Fruit fly (Drosophila melanogaster) whole organism, embryonic: ENCODE data around the gene CG13367.

Source experiments
- Atf-2 ChIP-seq: fragments of 200-800 bp; sonication (Bioruptor generic); optimal IDR thresholded peaks from 2 replicates; lab custom pipeline; 2016; ENCODE audit warnings: missing biosample characterization, missing genetic modification characterization
- Atf6 ChIP-seq: fragments of 200-800 bp; sonication (Bioruptor generic); IDR thresholded peaks from 2 replicates; pipeline ENCODE4 v1.3.6; 2022; ENCODE audit warnings: missing biosample characterization, missing genetic modification characterization
- CG10321 ChIP-seq: fragments of 200-800 bp; sonication (Bioruptor generic); IDR thresholded peaks from 2 replicates; pipeline ENCODE4 v1.3.6; 2022; ENCODE audit warnings: missing biosample characterization, missing genetic modification characterization
- CG11504 ChIP-seq: fragments of 200-800 bp; sonication (Bioruptor generic); optimal IDR thresholded peaks from 3 replicates; lab custom pipeline; 2019; ENCODE audit warnings: missing biosample characterization, mild to moderate bottlenecking, missing genetic modification characterization, moderate library complexity
- CG12219 ChIP-seq: fragments of 200-800 bp; sonication (Bioruptor generic); optimal IDR thresholded peaks from 3 replicates; lab custom pipeline; 2018; ENCODE audit warnings: missing biosample characterization, mild to moderate bottlenecking, missing genetic modification characterization
- CG12659 ChIP-seq: fragments of 200-800 bp; sonication (Bioruptor generic); optimal IDR thresholded peaks from 3 replicates; lab custom pipeline; 2017; ENCODE audit warnings: mild to moderate bottlenecking, missing biosample characterization, missing genetic modification reagents, missing genetic modification characterization
- CG13287 ChIP-seq: fragments of 200-800 bp; sonication (Bioruptor generic); IDR thresholded peaks from 2 replicates; pipeline ENCODE4 v1.3.6; 2022; ENCODE audit warnings: missing biosample characterization, missing genetic modification characterization; ENCODE audit not compliant: partially characterized antibody
- CG14014 ChIP-seq: fragments of 200-800 bp; sonication (Bioruptor generic); IDR thresholded peaks from 2 replicates; pipeline ENCODE4 v1.3.6; 2022; ENCODE audit warnings: missing biosample characterization, missing genetic modification characterization
- CG14965 ChIP-seq: fragments of 200-800 bp; sonication (Bioruptor generic); optimal IDR thresholded peaks from 2 replicates; lab custom pipeline; 2016; ENCODE audit warnings: missing biosample characterization, missing genetic modification characterization, borderline replicate concordance
- CG1602 ChIP-seq: fragments of 200-800 bp; sonication (Bioruptor generic); optimal IDR thresholded peaks from 3 replicates; lab custom pipeline; 2016; ENCODE audit warnings: missing biosample characterization, missing genetic modification characterization
- CG2120 ChIP-seq: fragments of 200-800 bp; sonication (Bioruptor generic); optimal IDR thresholded peaks from 3 replicates; lab custom pipeline; 2016; ENCODE audit warnings: missing biosample characterization, missing genetic modification characterization
- CG2875 ChIP-seq: fragments of 200-800 bp; sonication (Bioruptor generic); optimal IDR thresholded peaks from 2 replicates; lab custom pipeline; 2017; ENCODE audit warnings: missing biosample characterization, mild to moderate bottlenecking, missing genetic modification characterization, missing genetic modification reagents
- CG3995 ChIP-seq: fragments of 200-800 bp; sonication (Bioruptor generic); optimal IDR thresholded peaks from 3 replicates; lab custom pipeline; 2016; ENCODE audit warnings: missing biosample characterization, missing genetic modification characterization
- CG42726 ChIP-seq: fragments of 200-800 bp; sonication (Bioruptor generic); IDR thresholded peaks from 2 replicates; pipeline ENCODE4 v1.3.6; 2022; ENCODE audit warnings: missing biosample characterization, missing genetic modification characterization; ENCODE audit not compliant: partially characterized antibody
- CG5953 ChIP-seq: fragments of 200-800 bp; sonication (Bioruptor generic); IDR thresholded peaks from 2 replicates; pipeline ENCODE4 v1.3.6; 2022; ENCODE audit warnings: missing biosample characterization, missing genetic modification characterization
- CG6254 ChIP-seq: fragments of 200-800 bp; sonication (Bioruptor generic); optimal IDR thresholded peaks from 3 replicates; lab custom pipeline; 2017; ENCODE audit warnings: mild to moderate bottlenecking, missing biosample characterization, missing genetic modification reagents, missing genetic modification characterization
- CG6765 ChIP-seq: fragments of 200-800 bp; sonication (Bioruptor generic); optimal IDR thresholded peaks from 3 replicates; lab custom pipeline; 2017; ENCODE audit warnings: missing biosample characterization, mild to moderate bottlenecking, missing genetic modification characterization
- CG7372 ChIP-seq: fragments of 200-800 bp; sonication (Bioruptor generic); IDR thresholded peaks from 2 replicates; pipeline ENCODE4 v1.3.6; 2022; ENCODE audit warnings: missing biosample characterization, missing genetic modification characterization
- CG9876 ChIP-seq: fragments of 200-800 bp; sonication (Bioruptor generic); optimal IDR thresholded peaks from 2 replicates; lab custom pipeline; 2016; ENCODE audit warnings: missing biosample characterization, missing genetic modification characterization
- Dbx ChIP-seq: fragments of 200-800 bp; sonication (Bioruptor generic); IDR thresholded peaks from 3 replicates; pipeline ENCODE4 v1.3.6; 2022; ENCODE audit warnings: missing biosample characterization, missing genetic modification characterization
- Deaf1 ChIP-seq: fragments of 200-800 bp; optimal IDR thresholded peaks from 3 replicates; lab custom pipeline; 2019; ENCODE audit warnings: missing biosample characterization, mild to moderate bottlenecking, missing genetic modification characterization, moderate library complexity
- E2f1 ChIP-seq: fragments of 200-800 bp; sonication (Bioruptor generic); IDR thresholded peaks from 2 replicates; pipeline ENCODE4 v1.3.6; 2022; ENCODE audit warnings: missing biosample characterization, missing genetic modification characterization
- Hsf ChIP-seq: fragments of 200-800 bp; sonication (Bioruptor generic); optimal IDR thresholded peaks from 3 replicates; lab custom pipeline; 2016; ENCODE audit warnings: missing biosample characterization, missing genetic modification characterization
- Rx ChIP-seq: fragments of 200-800 bp; sonication (Bioruptor generic); IDR thresholded peaks from 2 replicates; pipeline ENCODE4 v1.3.6; 2022; ENCODE audit warnings: missing biosample characterization, missing genetic modification characterization
- TFAM ChIP-seq: fragments of 200-800 bp; sonication (Bioruptor generic); optimal IDR thresholded peaks from 2 replicates; lab custom pipeline; 2017; ENCODE audit warnings: missing biosample characterization, missing genetic modification characterization, inconsistent platforms
- Tbp ChIP-seq: fragments of >200 bp; optimal IDR thresholded peaks from 2 replicates; lab custom pipeline; 2018; ENCODE audit warnings: missing biosample characterization, missing genetic modification characterization
- ap ChIP-seq: fragments of 200-800 bp; sonication (Bioruptor generic); IDR thresholded peaks from 2 replicates; pipeline ENCODE4 v1.3.6; 2022; ENCODE audit warnings: missing biosample characterization, missing genetic modification characterization
- cas ChIP-seq: fragments of 200-800 bp; sonication (Bioruptor generic); IDR thresholded peaks from 2 replicates; pipeline ENCODE4 v1.3.6; 2022; ENCODE audit warnings: missing biosample characterization, missing genetic modification characterization
- dpn ChIP-seq, 2 experiments: fragments of 200-800 bp; sonication (Bioruptor generic); optimal IDR thresholded peaks; 3 replicates each; lab custom pipeline; 2016; ENCODE audit warnings: missing biosample characterization in 2 of 2, missing genetic modification characterization in 2 of 2
- fd3F ChIP-seq: fragments of 200-800 bp; sonication (Bioruptor generic); optimal IDR thresholded peaks from 2 replicates; lab custom pipeline; 2018; ENCODE audit warnings: missing biosample characterization, mild to moderate bottlenecking, missing genetic modification characterization, moderate library complexity
- gsb ChIP-seq: fragments of 200-800 bp; sonication (Bioruptor generic); IDR thresholded peaks from 2 replicates; pipeline ENCODE4 v1.3.6; 2022; ENCODE audit warnings: missing biosample characterization, missing genetic modification characterization
- ham ChIP-seq: fragments of 200-800 bp; sonication (Bioruptor generic); IDR thresholded peaks from 2 replicates; pipeline ENCODE4 v1.3.6; 2022; ENCODE audit warnings: missing biosample characterization, missing genetic modification characterization
- hkb ChIP-seq, 2 experiments: fragments of 200-800 bp in 1 of 2; fragments of >200 bp in 1 of 2; sonication (Bioruptor generic) in 1 of 2; IDR thresholded peaks in 1 of 2; optimal IDR thresholded peaks in 1 of 2; 2 replicates each; pipeline versions ENCODE4 v1.3.6 to Lab custom; 2017 to 2022; ENCODE audit warnings: missing biosample characterization in 1 of 2, missing genetic modification characterization in 1 of 2
- ind ChIP-seq: fragments of 200-800 bp; sonication (Bioruptor generic); optimal IDR thresholded peaks from 3 replicates; lab custom pipeline; 2016; ENCODE audit warnings: missing biosample characterization, missing genetic modification characterization
- knrl ChIP-seq: fragments of 200-800 bp; sonication (Bioruptor generic); IDR thresholded peaks from 3 replicates; pipeline ENCODE4 v1.3.6; 2022; ENCODE audit warnings: missing biosample characterization, missing genetic modification characterization; ENCODE audit not compliant: partially characterized antibody
- lbe ChIP-seq: fragments of 200-800 bp; sonication (Bioruptor generic); optimal IDR thresholded peaks from 2 replicates; lab custom pipeline; 2016; ENCODE audit warnings: missing biosample characterization, mild to moderate bottlenecking, missing genetic modification characterization
- pfk ChIP-seq: fragments of 200-800 bp; sonication (Bioruptor generic); optimal IDR thresholded peaks from 2 replicates; lab custom pipeline; 2018; ENCODE audit warnings: missing biosample characterization, mild to moderate bottlenecking, missing genetic modification characterization, moderate library complexity
- phol ChIP-seq: fragments of 200-800 bp; sonication (Bioruptor generic); optimal IDR thresholded peaks from 3 replicates; lab custom pipeline; 2018; ENCODE audit warnings: missing biosample characterization, mild to moderate bottlenecking, missing genetic modification characterization, moderate library complexity
- pum ChIP-seq: fragments of 200-800 bp; sonication (Bioruptor generic); optimal IDR thresholded peaks from 2 replicates; lab custom pipeline; 2016; ENCODE audit warnings: missing biosample characterization, missing genetic modification characterization
- ranshi ChIP-seq: fragments of 200-800 bp; sonication (Bioruptor generic); IDR thresholded peaks from 2 replicates; pipeline ENCODE4 v1.3.6; 2022; ENCODE audit warnings: missing biosample characterization, missing genetic modification characterization
- row ChIP-seq: fragments of 200-800 bp; sonication (Bioruptor generic); IDR thresholded peaks from 3 replicates; pipeline ENCODE4 v1.3.6; 2022; ENCODE audit warnings: missing biosample characterization, missing genetic modification characterization
- run ChIP-seq: fragments of 200-800 bp; sonication (Bioruptor generic); optimal IDR thresholded peaks from 3 replicates; lab custom pipeline; 2018; ENCODE audit warnings: missing biosample characterization, mild to moderate bottlenecking, missing genetic modification characterization
- sd ChIP-seq: fragments of 200-800 bp; sonication (Bioruptor generic); optimal IDR thresholded peaks from 3 replicates; lab custom pipeline; 2018; ENCODE audit warnings: missing biosample characterization, mild to moderate bottlenecking, missing genetic modification characterization, moderate library complexity
- so ChIP-seq: fragments of 200-800 bp; sonication (Bioruptor generic); IDR thresholded peaks from 3 replicates; pipeline ENCODE4 v1.3.6; 2022; ENCODE audit warnings: missing biosample characterization, missing genetic modification characterization
- sob ChIP-seq: fragments of 200-800 bp; sonication (Bioruptor generic); IDR thresholded peaks from 2 replicates; pipeline ENCODE4 v1.3.6; 2022; ENCODE audit warnings: missing biosample characterization, missing genetic modification characterization
- tin ChIP-seq: fragments of 200-800 bp; sonication (Bioruptor generic); optimal IDR thresholded peaks from 3 replicates; lab custom pipeline; 2016; ENCODE audit warnings: missing biosample characterization, missing genetic modification characterization
- unc-4 ChIP-seq: fragments of 200-800 bp; sonication (Bioruptor generic); IDR thresholded peaks from 2 replicates; pipeline ENCODE4 v1.3.6; 2022; ENCODE audit warnings: missing biosample characterization, missing genetic modification characterization; ENCODE audit not compliant: partially characterized antibody
- vnd ChIP-seq: fragments of 200-800 bp; sonication (Bioruptor generic); IDR thresholded peaks from 3 replicates; pipeline ENCODE4 v1.3.6; 2022; ENCODE audit warnings: missing biosample characterization, missing genetic modification characterization; ENCODE audit not compliant: partially characterized antibody
- wor ChIP-seq: fragments of 200-800 bp; sonication (Bioruptor generic); IDR thresholded peaks from 2 replicates; pipeline ENCODE4 v1.3.6; 2022; ENCODE audit warnings: missing biosample characterization, missing genetic modification characterization

The CG13367 gene

DNA sequence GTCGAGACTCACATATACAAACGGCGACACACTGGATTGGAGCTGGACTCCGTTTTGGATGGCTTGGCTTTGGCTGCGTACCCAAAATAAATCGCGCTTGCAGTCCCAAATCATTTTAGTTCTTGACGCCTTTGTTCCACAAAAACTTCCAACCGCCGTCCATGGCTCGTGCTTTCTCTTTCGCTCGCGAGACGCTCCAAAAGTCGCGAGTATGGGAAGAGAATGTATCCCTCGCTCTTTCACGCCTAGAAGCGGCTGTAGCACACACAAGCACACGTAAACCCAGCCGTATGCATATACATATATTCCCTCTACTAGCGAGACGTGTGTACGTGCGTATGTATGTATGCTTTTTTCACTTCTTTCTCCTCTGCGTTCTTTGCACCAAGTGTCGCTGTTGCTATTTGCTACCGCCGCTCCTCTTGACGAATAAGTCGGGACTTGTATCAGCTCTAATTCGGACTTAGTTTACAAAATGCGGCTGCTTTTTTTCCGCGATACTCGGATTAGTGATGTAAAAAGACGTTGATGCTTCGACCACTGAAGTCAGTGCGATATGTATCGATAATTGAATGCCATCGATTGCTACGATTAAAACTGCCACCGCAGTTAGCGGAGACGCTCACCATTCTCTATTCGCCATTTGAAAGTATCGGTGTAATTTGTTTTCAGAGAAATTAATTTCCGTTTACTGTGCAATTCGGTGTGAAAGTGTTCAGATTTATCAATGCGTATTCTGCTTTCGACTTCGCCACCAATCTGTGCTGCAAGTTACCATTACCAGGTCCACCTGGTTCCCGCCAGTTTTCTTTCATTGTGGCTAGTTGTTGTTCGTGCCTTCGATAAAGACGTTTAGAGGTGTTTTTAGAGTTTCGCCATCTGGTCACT lies 11.2 kb downstream of the CG13367 start, which contains the start of the genes Hmt4-20 and SkpA:
Gene Hmt4-20, minus strand, starts transcription at position 542 of the 888 bp plus-strand sequence.
Gene SkpA, plus strand, starts transcription at position 623 of the 888 bp plus-strand sequence.
- TF ChIP-seq hkb (optimal IDR thresholded peaks at IDR 0.05; lab: Kevin White, UChicago) (peak; percentile 78), hkb (GFP tag; IDR thresholded peaks at IDR 0.05; lab: Robert Waterston, UW) (no peak), gsb (GFP tag; lab: Robert Waterston, UW) (no peak), knrl (GFP tag; lab: Robert Waterston, UW) (peak; percentile 96), pum (GFP tag; lab: Kevin White, UChicago) (no peak), CG12219 (GFP tag; lab: Kevin White, UChicago) (no peak), CG7372 (GFP tag; lab: Robert Waterston, UW) (no peak), CG13287 (GFP tag; lab: Robert Waterston, UW) (peak; percentile 86), sob (no peak), run (tag; lab: Kevin White, UChicago) (no peak), CG2120 (no peak), sd (tag; lab: Kevin White, UChicago) (no peak), CG1602 (no peak), Hsf (GFP tag; lab: Kevin White, UChicago) (no peak), CG12659 (GFP tag; lab: Kevin White, UChicago) (peak; percentile 68), CG3995 (peak; percentile 9), CG14014 (GFP tag; lab: Robert Waterston, UW) (no peak), phol (tag; lab: Kevin White, UChicago) (peak; percentile 87), lbe (GFP tag; lab: Kevin White, UChicago) (no peak), CG10321 (GFP tag; lab: Robert Waterston, UW) (peak; percentile 52; the same call in 1 of the 2 replicates), CG9876 (GFP tag; lab: Kevin White, UChicago) (no peak), Atf-2 (GFP tag; lab: Kevin White, UChicago) (no peak), cas (no peak), tin (GFP tag; lab: Kevin White, UChicago) (no peak), dpn (GFP tag; optimal IDR thresholded peaks at IDR 0.05; lab: Kevin White, UChicago) (no peak), E2f1 (GFP tag; lab: Robert Waterston, UW) (no peak), Deaf1 (tag; lab: Kevin White, UChicago) (no peak), vnd (GFP tag; lab: Robert Waterston, UW) (peak; percentile 94), ham (GFP tag; lab: Robert Waterston, UW) (no peak), CG6254 (GFP tag; lab: Kevin White, UChicago) (no peak), CG2875 (GFP tag; lab: Kevin White, UChicago) (no peak), pfk (GFP tag; lab: Kevin White, UChicago) (no peak), unc-4 (GFP tag; lab: Robert Waterston, UW) (peak; percentile 88), Dbx (GFP tag; lab: Robert Waterston, UW) (no peak), fd3F (no peak), Rx (GFP tag; lab: Robert Waterston, UW) (no peak), CG14965 (GFP tag; lab: Kevin White, UChicago) (no peak), ranshi (no peak), CG5953 (no peak), CG6765 (no peak), row (GFP tag; lab: Robert Waterston, UW) (peak; percentile 33; the same call in 2 of the 3 replicates), wor (no peak), ap (GFP tag; lab: Robert Waterston, UW) (no peak), Atf6 (GFP tag; lab: Robert Waterston, UW) (no peak), ind (GFP tag; lab: Kevin White, UChicago) (no peak), Tbp (GFP tag; lab: Kevin White, UChicago) (no peak), so (GFP tag; lab: Robert Waterston, UW) (no peak), TFAM (GFP tag; lab: Kevin White, UChicago) (no peak), CG11504 (peak; percentile 33), CG42726 (GFP tag; lab: Robert Waterston, UW) (peak; percentile 96)
